Worm (Caenorhabditis elegans) whole organism, L4/young adult: Measurements from ENCODE around the gene arx-3.

Source experiments
- W03F9.2 ChIP-seq: fragments of 150-350 bp; optimal IDR thresholded peaks from 2 replicates; lab custom pipeline; 2014; ENCODE audit warnings: missing biosample characterization, missing genetic modification characterization
- him-1 ChIP-seq: sonication (generic microtip); optimal IDR thresholded peaks from 2 replicates; lab custom pipeline; 2016; ENCODE audit warnings: missing genotype, missing genetic modification reagents, missing genetic modification characterization, missing compliant biosample characterization

- TF ChIP-seq him-1 (no peak), W03F9.2 (tag; lab: Kevin White, UChicago) (no peak)
Observed at ce11 chrIII:12014503-12014902, 43.8 kb downstream of the arx-3 start.
